Worm (Caenorhabditis elegans): ENCODE measurements around the gene D1025.1.
A peak's percentile ranks its signal among the peaks of the same experiment; 100 is the strongest.

Gene D1025.1

ce11 chrX:14495075-14495474 is 25.5 kb upstream of the D1025.1 start:
- TF ChIP-seq Y48G9A.11 (GFP tag; IDR thresholded peaks at IDR 0.05) (no peak), ztf-11 (tag; optimal IDR thresholded peaks at IDR 0.05) (no peak), lsy-2 (tag; optimal IDR thresholded peaks at IDR 0.05) (no peak), vab-7 (GFP tag; IDR thresholded peaks at IDR 0.05) (no peak), T26A8.4 (GFP tag; IDR thresholded peaks at IDR 0.05) (no peak), hif-1 (tag; optimal IDR thresholded peaks at IDR 0.05) (peak in 1 of 2 experiments; percentile 82), daf-12 (tag; optimal IDR thresholded peaks at IDR 0.05) (no peak), pha-4 (GFP tag; IDR thresholded peaks at IDR 0.05) (no peak), pha-4 (tag; optimal IDR thresholded peaks at IDR 0.05) (no peak), lin-29 (GFP tag; IDR thresholded peaks at IDR 0.05) (no peak), fkh-10 (GFP tag; optimal IDR thresholded peaks at IDR 0.05) (no peak), ztf-7 (tag; optimal IDR thresholded peaks at IDR 0.05) (no peak), pqm-1 (tag; optimal IDR thresholded peaks at IDR 0.05) (no peak), aha-1 (tag) (peak; percentile 81), hlh-30 (tag; optimal IDR thresholded peaks at IDR 0.05; ENCODE audit: insufficient read depth) (peak; percentile 20), ceh-82 (tag; optimal IDR thresholded peaks at IDR 0.05) (no peak), egl-27 (tag; optimal IDR thresholded peaks at IDR 0.05) (no peak), lin-13 (GFP tag; optimal IDR thresholded peaks at IDR 0.05) (no peak), mes-2 (tag; optimal IDR thresholded peaks at IDR 0.05; ENCODE audit: poor library complexity, severe bottlenecking) (no peak)

- TF ChIP-seq mxl-2 (GFP tag; conservative IDR thresholded peaks at IDR 0.05) (no peak), madf-9 (GFP tag; conservative IDR thresholded peaks at IDR 0.05) (no peak), zip-11 (GFP tag; IDR thresholded peaks at IDR 0.05) (no peak), R02D3.7 (tag; optimal IDR thresholded peaks at IDR 0.05) (no peak), nhr-102 (tag; optimal IDR thresholded peaks at IDR 0.05) (no peak), ces-1 (GFP tag; optimal IDR thresholded peaks at IDR 0.05) (no peak), tag-97 (GFP tag; IDR thresholded peaks at IDR 0.05) (no peak), daf-8 (GFP tag; IDR thresholded peaks at IDR 0.05) (no peak), snpc-1.2 (GFP tag; IDR thresholded peaks at IDR 0.05) (no peak), zag-1 (tag; optimal IDR thresholded peaks at IDR 0.05) (no peak), hlh-30 (tag; optimal IDR thresholded peaks at IDR 0.05; ENCODE audit: insufficient read depth) (no peak)
These were observed 24.8 kb upstream of the D1025.1 start, which contains the start of gene ztf-14 for ce11 chrX:14495785-14496184. ztf-14 (plus strand) TSS chrX:14496085.

DNA sequence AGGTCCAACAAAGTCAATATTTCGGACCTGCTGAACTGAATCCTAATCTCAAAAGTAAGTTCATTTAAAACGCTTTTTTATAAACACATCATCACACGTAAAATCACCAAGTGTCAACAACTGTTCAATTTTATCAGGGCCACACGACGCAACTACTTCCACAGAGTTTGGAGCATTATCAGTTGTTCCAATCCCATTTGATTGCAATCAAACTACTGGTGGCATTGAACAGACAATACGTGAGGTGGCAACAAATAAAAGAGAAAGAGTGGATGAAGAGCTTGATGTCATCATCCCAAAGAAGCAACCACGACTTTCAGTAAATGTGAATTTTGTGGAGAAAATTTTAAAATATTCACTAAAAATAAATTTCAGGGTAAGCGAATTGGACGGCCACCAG is 24.0 kb upstream of the D1025.1 start:
- TF ChIP-seq daf-16 (GFP tag; optimal IDR thresholded peaks at IDR 0.05) (peak in 1 of 2 experiments; percentile 1), daf-16 (tag; optimal IDR thresholded peaks at IDR 0.05) (peak; percentile 17), F10B5.3 (tag; optimal IDR thresholded peaks at IDR 0.05) (no peak)

- TF ChIP-seq egl-27 (tag; optimal IDR thresholded peaks at IDR 0.05), result no peak
- TF ChIP-seq ces-1 (GFP tag; optimal IDR thresholded peaks at IDR 0.05), result no peak
- TF ChIP-seq saeg-2 (GFP tag; IDR thresholded peaks at IDR 0.05), result no peak
- TF ChIP-seq dmd-9 (GFP tag; IDR thresholded peaks at IDR 0.05), result no peak
- no peak for TF ChIP-seq attf-4 (tag; optimal IDR thresholded peaks at IDR 0.05)
- no peak for TF ChIP-seq mxl-3 (GFP tag; optimal IDR thresholded peaks at IDR 0.05)
- no peak for TF ChIP-seq mdt-29 (GFP tag; IDR thresholded peaks at IDR 0.05)
- no peak for TF ChIP-seq D1046.2 (GFP tag; IDR thresholded peaks at IDR 0.05)
- TF ChIP-seq dmd-6 (GFP tag; IDR thresholded peaks at IDR 0.05), result peak; percentile 41
- no peak for TF ChIP-seq zfp-3 (GFP tag; conservative IDR thresholded peaks at IDR 0.05)
- TF ChIP-seq zag-1 (tag; optimal IDR thresholded peaks at IDR 0.05), result no peak
- no peak for TF ChIP-seq Y48G9A.11 (GFP tag; IDR thresholded peaks at IDR 0.05)
- TF ChIP-seq unc-130 (GFP tag; optimal IDR thresholded peaks at IDR 0.05), result no peak
- no peak for TF ChIP-seq cey-2 (tag; optimal IDR thresholded peaks at IDR 0.05; ENCODE audit: borderline replicate concordance, insufficient read depth)
- TF ChIP-seq Y75B8A.6 (GFP tag; IDR thresholded peaks at IDR 0.05), result no peak
- TF ChIP-seq ceh-32 (tag; optimal IDR thresholded peaks at IDR 0.05; ENCODE audit: poor library complexity), result no peak
- no peak for TF ChIP-seq mxl-2 (GFP tag; conservative IDR thresholded peaks at IDR 0.05)
- no peak for TF ChIP-seq duxl-1 (tag; optimal IDR thresholded peaks at IDR 0.05; ENCODE audit: poor library complexity)
- no peak for TF ChIP-seq nhr-11 (tag; optimal IDR thresholded peaks at IDR 0.05)
These were observed 20.6 kb upstream of the D1025.1 start for ce11 chrX:14499830-14500409.

Data from whole organism, L4 larva.